Worm (Caenorhabditis elegans) whole organism, early embryonic: ENCODE measurements around the gene C55C3.73.

Source experiments
- ama-1 ChIP-seq: fragments of 150-350 bp; optimal IDR thresholded peaks from 2 replicates; lab custom pipeline; 2014
- tbx-11 ChIP-seq: fragments of 200-800 bp; sonication (Bioruptor generic); IDR thresholded peaks from 2 replicates; pipeline ENCODE4 v1.3.6; 2022; ENCODE audit warnings: missing genetic modification characterization, missing compliant biosample characterization

- no peak for TF ChIP-seq ama-1 (lab: Kevin White, UChicago)
- TF ChIP-seq tbx-11 (GFP tag; lab: Robert Waterston, UW) = no peak
Measured at ce11 chrIV:5700372-5700771, 2.9 kb downstream of the C55C3.73 start.
